Fruit fly (Drosophila melanogaster) whole organism, wandering third instar larva: ENCODE results near the gene RanBP3.

ENCODE experiments used
- CrebA ChIP-seq: fragments of 200-800 bp; sonication (Bioruptor generic); optimal IDR thresholded peaks from 2 replicates; lab custom pipeline; 2016; ENCODE audit warnings: missing biosample characterization, mild to moderate bottlenecking, missing genetic modification characterization, borderline replicate concordance
- Dif ChIP-seq: fragments of 200-275, 200-300 bp; sonication (Bioruptor generic); optimal IDR thresholded peaks from 2 replicates; lab custom pipeline; 2018; ENCODE audit warnings: missing biosample characterization, missing genetic modification characterization; ENCODE audit not compliant: partially characterized antibody
- Hr78 ChIP-seq: fragments of >200 bp; optimal IDR thresholded peaks from 2 replicates; lab custom pipeline; 2017; ENCODE audit warnings: missing biosample characterization, missing genetic modification characterization
- Jra ChIP-seq: sonication (Bioruptor generic); optimal IDR thresholded peaks from 2 replicates; lab custom pipeline; 2016; ENCODE audit warnings: missing biosample characterization, missing genetic modification characterization
- OdsH ChIP-seq: fragments of 200-800 bp; sonication (Bioruptor generic); optimal IDR thresholded peaks from 2 replicates; lab custom pipeline; 2016; ENCODE audit warnings: missing biosample characterization, mild to moderate bottlenecking, missing genetic modification characterization
- lola ChIP-seq: fragments of >200 bp; optimal IDR thresholded peaks from 2 replicates; lab custom pipeline; 2017; ENCODE audit warnings: missing biosample characterization, missing genetic modification characterization
- pan ChIP-seq: fragments of >200 bp; optimal IDR thresholded peaks from 2 replicates; lab custom pipeline; 2017
- woc ChIP-seq: sonication (Bioruptor generic); optimal IDR thresholded peaks from 2 replicates; lab custom pipeline; 2016; ENCODE audit warnings: missing biosample characterization, mild to moderate bottlenecking, missing genetic modification characterization

DNA sequence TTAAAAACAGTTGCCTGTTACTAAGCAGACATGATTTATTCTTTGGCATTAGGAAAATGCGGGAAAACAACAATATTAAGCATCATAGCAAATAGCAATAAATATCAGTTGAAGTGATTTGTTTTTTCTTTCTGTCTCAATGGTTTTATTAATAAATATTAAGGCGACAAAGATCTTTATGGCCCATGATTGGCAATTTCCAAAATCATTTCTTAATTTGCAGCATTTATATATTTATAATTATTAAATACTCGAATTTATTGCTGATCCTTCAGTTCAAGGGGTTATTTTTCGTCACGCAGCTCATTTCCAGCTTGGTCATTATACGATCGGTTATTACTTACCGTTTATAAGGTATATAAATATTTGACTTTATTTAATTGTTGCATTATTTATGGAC lies 25.0 kb downstream of the RanBP3 start:
- TF ChIP-seq Hr78 (GFP tag; lab: Kevin White, UChicago) (no peak), lola (no peak), CrebA (peak; percentile 23), woc (GFP tag; lab: Kevin White, UChicago) (no peak), Jra (GFP tag; lab: Kevin White, UChicago) (no peak), pan (lab: Kevin White, UChicago) (no peak), OdsH (no peak), Dif (GFP tag; lab: Kevin White, UChicago) (no peak)
